Worm (Caenorhabditis elegans): ENCODE measurements around the gene srlf-26.

Gene srlf-26

DNA sequence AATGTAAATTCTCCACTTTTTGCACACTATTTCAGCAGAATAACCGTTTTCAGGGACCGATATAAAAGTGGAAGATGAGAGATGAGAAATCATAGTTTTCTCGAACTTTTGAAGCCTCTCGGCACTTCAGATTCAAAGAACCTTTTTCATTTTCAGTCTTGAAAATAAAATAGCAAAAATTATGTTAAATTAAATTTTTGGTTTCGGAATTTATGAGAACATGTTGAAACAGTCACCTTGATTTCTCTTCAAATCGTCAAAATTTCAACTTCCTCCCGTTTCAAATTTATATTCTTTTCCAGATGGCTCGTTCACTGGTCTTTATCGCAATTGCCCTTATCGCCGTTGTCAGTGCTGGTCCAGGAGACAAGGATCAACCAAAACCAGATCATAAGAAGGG lies at the start of gene srlf-26:
TSS of gene srlf-26 (plus strand) at position 301 of the 400 bp plus-strand sequence.
- TF ChIP-seq let-607 (tag; optimal IDR thresholded peaks at IDR 0.05) (no peak), dpff-1 (tag; optimal IDR thresholded peaks at IDR 0.05) (no peak), hlh-12 (tag; optimal IDR thresholded peaks at IDR 0.05) (no peak), die-1 (tag; optimal IDR thresholded peaks at IDR 0.05) (no peak), aptf-2 (GFP tag; conservative IDR thresholded peaks at IDR 0.05) (no peak), pha-4 (tag; optimal IDR thresholded peaks at IDR 0.05) (no peak), dox-1 (GFP tag; IDR thresholded peaks at IDR 0.05) (no peak), B0019.2 (GFP tag; conservative IDR thresholded peaks at IDR 0.05) (no peak), ceh-40 (GFP tag; IDR thresholded peaks at IDR 0.05) (no peak), mcd-1 (GFP tag; IDR thresholded peaks at IDR 0.05) (no peak), tbp1 (GFP tag; optimal IDR thresholded peaks at IDR 0.05) (no peak), ceh-100 (GFP tag; IDR thresholded peaks at IDR 0.05) (no peak), sdz-38 (tag; optimal IDR thresholded peaks at IDR 0.05) (no peak), lin-40 (tag; optimal IDR thresholded peaks at IDR 0.05) (no peak), lag-1 (GFP tag; IDR thresholded peaks at IDR 0.05) (no peak)

DNA sequence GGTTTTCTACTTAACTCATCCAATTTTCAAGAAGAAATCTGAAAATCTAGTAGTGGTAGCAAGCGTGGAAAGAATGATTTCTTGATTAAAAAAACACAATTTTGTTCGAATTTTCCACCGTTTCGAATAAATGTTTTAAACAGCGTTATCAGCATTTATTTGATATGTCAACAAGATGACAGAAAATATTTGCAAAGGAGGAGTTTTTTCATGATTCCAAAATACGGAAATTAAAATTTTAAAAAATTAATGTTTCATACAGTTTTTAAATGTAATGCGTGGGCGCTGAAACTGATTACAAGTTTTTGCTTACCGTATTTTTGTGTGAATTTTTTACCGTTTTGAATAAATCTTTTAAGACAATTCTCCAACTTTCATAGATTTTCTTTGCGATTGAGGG lies 46.1 kb upstream of the srlf-26 start:
- TF ChIP-seq ama-1 (optimal IDR thresholded peaks at IDR 0.05) (no peak), ama-1 (GFP tag; optimal IDR thresholded peaks at IDR 0.05) (no peak), rcor-1 (GFP tag; IDR thresholded peaks at IDR 0.05) (no peak), hsf-1 (GFP tag; IDR thresholded peaks at IDR 0.05) (no peak), ztf-25 (GFP tag; IDR thresholded peaks at IDR 0.05) (no peak), hlh-12 (tag; optimal IDR thresholded peaks at IDR 0.05) (no peak), B0019.2 (GFP tag; conservative IDR thresholded peaks at IDR 0.05) (no peak), chd-7 (tag; optimal IDR thresholded peaks at IDR 0.05) (no peak)

DNA sequence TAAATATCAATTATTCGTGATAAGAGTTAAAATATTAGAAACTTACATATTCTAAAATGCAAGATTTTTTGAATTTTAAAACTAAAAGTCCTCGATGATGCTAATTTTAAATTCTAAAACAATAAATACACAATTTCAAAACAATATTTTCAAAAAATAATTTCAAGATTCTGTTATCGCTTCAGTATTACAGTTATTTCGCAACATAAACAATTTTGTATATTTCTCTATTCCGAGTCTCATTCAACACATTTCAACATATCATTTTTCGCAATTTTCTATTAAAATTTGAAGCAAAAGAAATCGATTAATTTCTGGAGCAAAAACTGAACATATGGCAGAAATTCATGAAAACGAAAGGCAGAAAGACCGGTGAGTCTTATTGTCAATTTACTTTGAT lies 45.6 kb upstream of the srlf-26 start, which contains the start of gene fbxa-98:
TSS of gene fbxa-98 (plus strand) at position 243 of the 400 bp plus-strand sequence.
- TF ChIP-seq rec-8 (tag; optimal IDR thresholded peaks at IDR 0.05) (no peak), cebp-1 (GFP tag; IDR thresholded peaks at IDR 0.05) (peak; percentile 81; the same call in 1 of the 2 replicates), cebp-1 (tag; optimal IDR thresholded peaks at IDR 0.05) (no peak)

DNA sequence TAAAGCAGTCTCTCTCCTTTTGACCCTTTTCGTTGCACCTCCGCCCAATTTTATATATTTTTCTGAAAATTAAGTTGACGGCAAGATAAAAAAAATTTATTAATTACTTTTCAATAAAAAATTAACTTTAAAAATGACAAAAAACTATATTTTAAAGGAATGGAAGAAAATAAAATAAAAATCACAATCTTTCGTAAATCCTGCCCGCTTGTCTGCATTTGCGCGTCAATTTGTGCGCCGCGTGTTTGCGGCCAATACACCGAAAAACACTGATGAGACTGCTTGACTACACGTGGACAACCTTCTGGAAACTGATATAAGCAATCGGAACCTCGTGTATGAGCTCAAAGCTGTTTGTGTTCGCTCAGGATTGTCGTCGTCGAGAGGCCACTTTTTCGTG lies 41.8 kb upstream of the srlf-26 start, which contains the start of gene C08F11.7:
TSS of gene C08F11.7 (plus strand) at position 301 of the 400 bp plus-strand sequence.
- TF ChIP-seq F57A8.1 (GFP tag; optimal IDR thresholded peaks at IDR 0.05) (no peak), hlh-12 (tag; optimal IDR thresholded peaks at IDR 0.05) (no peak), mel-28 (tag; optimal IDR thresholded peaks at IDR 0.05; ENCODE audit: borderline replicate concordance) (no peak), snpc-4 (GFP tag; optimal IDR thresholded peaks at IDR 0.05) (no peak), snpc-4 (tag; optimal IDR thresholded peaks at IDR 0.05) (peak in 1 of 4 experiments; percentile 68)

DNA sequence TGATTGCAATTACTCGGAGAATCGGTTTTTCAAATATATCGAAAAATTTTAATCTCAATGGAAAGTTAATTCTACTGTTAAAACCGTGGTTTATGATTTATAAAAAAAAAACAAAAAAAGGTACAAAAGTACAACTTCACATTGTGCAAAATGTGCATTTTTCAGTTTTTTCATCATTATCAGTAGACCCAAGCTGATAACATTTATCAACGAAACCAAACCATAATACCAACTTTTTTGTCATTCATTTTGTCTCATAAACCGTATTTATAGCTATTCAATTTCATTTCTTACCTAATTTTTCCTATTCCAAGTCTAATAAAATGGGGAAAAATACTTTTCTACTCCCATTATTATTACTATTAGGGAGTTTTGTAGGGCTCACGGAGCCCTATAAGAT lies 39.7 kb upstream of the srlf-26 start, which contains the start of gene ugt-22:
TSS of gene ugt-22 (plus strand) at position 234 of the 400 bp plus-strand sequence.
- TF ChIP-seq dox-1 (GFP tag; IDR thresholded peaks at IDR 0.05) (no peak), nhr-80 (tag; optimal IDR thresholded peaks at IDR 0.05) (peak; percentile 50)

DNA sequence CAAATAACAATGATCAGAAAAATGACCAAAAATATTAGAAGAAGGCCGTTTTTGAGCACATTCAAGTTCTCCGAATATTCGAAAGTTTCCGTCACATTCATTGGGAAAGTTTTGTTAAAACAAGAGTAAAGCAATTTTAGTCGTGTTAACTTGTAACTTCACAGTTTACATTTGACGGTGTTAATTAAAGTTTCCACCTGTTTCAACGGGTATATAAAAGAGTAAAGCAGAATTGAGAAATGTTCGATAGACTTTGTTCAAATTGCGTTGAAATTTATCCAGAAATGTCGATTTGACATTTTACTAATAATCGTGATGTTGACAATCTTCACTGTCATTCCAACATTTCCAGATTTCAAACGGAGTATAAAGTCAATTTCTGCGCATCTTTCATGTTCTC lies 32.9 kb upstream of the srlf-26 start, which contains the start of gene srz-29:
TSS of gene srz-29 (minus strand) at position 101 of the 400 bp plus-strand sequence.
- no peak for TF ChIP-seq hlh-12 (tag; optimal IDR thresholded peaks at IDR 0.05)
